Worm (Caenorhabditis elegans): Measurements from ENCODE around the gene str-204.

DNA sequence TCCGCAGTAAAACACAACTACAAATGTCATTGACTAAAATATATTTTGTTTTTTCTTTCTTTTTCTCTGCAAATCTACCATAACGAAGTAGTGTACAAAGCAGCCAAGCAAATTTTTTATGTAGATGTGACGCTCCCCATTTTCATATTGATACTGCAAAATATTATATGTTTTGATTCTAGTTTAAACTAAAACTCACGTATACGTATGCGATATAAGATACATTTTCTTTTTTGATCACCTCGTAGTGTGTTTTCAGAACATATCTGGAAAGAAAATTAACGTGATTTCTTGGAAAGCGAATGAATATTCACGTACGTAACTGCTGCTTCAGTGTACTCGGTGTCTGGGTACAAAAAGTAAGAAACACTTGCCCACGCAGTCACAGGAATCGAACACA is 22.6 kb upstream of the str-204 start:
- TF ChIP-seq unc-120 (tag; optimal IDR thresholded peaks at IDR 0.05; ENCODE audit: poor library complexity, severe bottlenecking): no peak
- TF ChIP-seq pha-4 (tag; optimal IDR thresholded peaks at IDR 0.05): no peak
- no peak for TF ChIP-seq nhr-76 (tag; optimal IDR thresholded peaks at IDR 0.05)
- no peak for TF ChIP-seq mab-5 (tag; optimal IDR thresholded peaks at IDR 0.05)
- no peak for TF ChIP-seq sptf-1 (tag; optimal IDR thresholded peaks at IDR 0.05)
- no peak for TF ChIP-seq unc-62 (GFP tag; optimal IDR thresholded peaks at IDR 0.05)
- no peak for TF ChIP-seq nhr-237 (tag; optimal IDR thresholded peaks at IDR 0.05)
- no peak for TF ChIP-seq ztf-11 (tag; optimal IDR thresholded peaks at IDR 0.05)
